Fruit fly (Drosophila melanogaster) whole organism, embryonic: Measurements from ENCODE around the gene dmGlut.

Experiments
- CG10147 ChIP-seq: fragments of 200-800 bp; sonication (Bioruptor generic); optimal IDR thresholded peaks from 2 replicates; lab custom pipeline; 2019; ENCODE audit warnings: missing biosample characterization, mild to moderate bottlenecking, missing genetic modification characterization, moderate library complexity
- CG10274 ChIP-seq: fragments of 200-800 bp; sonication (Bioruptor generic); optimal IDR thresholded peaks from 3 replicates; lab custom pipeline; 2017; ENCODE audit warnings: missing biosample characterization, mild to moderate bottlenecking, missing genetic modification characterization
- CG10543 ChIP-seq: fragments of 200-800 bp; sonication (Bioruptor generic); optimal IDR thresholded peaks from 3 replicates; lab custom pipeline; 2017; ENCODE audit warnings: missing biosample characterization, mild to moderate bottlenecking, missing genetic modification characterization, moderate library complexity
- CG11560 ChIP-seq: fragments of 200-800 bp; sonication (Bioruptor generic); IDR thresholded peaks from 3 replicates; pipeline ENCODE4 v1.3.6; 2022; ENCODE audit warnings: missing biosample characterization, missing genetic modification characterization
- CG12299 ChIP-seq: fragments of 200-800 bp; sonication (Bioruptor generic); optimal IDR thresholded peaks from 2 replicates; lab custom pipeline; 2018; ENCODE audit warnings: missing biosample characterization, mild to moderate bottlenecking, missing genetic modification characterization
- CG14014 ChIP-seq: fragments of 200-800 bp; sonication (Bioruptor generic); IDR thresholded peaks from 2 replicates; pipeline ENCODE4 v1.3.6; 2022; ENCODE audit warnings: missing biosample characterization, missing genetic modification characterization
- CG14667 ChIP-seq: fragments of 200-800 bp; sonication (Bioruptor generic); IDR thresholded peaks from 2 replicates; pipeline ENCODE4 v1.3.6; 2022; ENCODE audit warnings: missing biosample characterization, missing genetic modification characterization
- CG14965 ChIP-seq: fragments of 200-800 bp; sonication (Bioruptor generic); optimal IDR thresholded peaks from 2 replicates; lab custom pipeline; 2016; ENCODE audit warnings: missing biosample characterization, missing genetic modification characterization, borderline replicate concordance
- CG15011 ChIP-seq: fragments of 200-800 bp; sonication (Bioruptor generic); optimal IDR thresholded peaks from 3 replicates; lab custom pipeline; 2018; ENCODE audit warnings: missing biosample characterization, mild to moderate bottlenecking, missing genetic modification characterization
- CG1529 ChIP-seq: fragments of 200-800 bp; sonication (Bioruptor generic); optimal IDR thresholded peaks from 3 replicates; lab custom pipeline; 2018; ENCODE audit warnings: missing biosample characterization, missing genetic modification characterization
- CG1603 ChIP-seq: fragments of 200-800 bp; sonication (Bioruptor generic); optimal IDR thresholded peaks from 2 replicates; lab custom pipeline; 2019; ENCODE audit warnings: missing biosample characterization, mild to moderate bottlenecking, missing genetic modification characterization, moderate library complexity
- CG17186 ChIP-seq: fragments of 200-800 bp; sonication (Bioruptor generic); optimal IDR thresholded peaks from 3 replicates; lab custom pipeline; 2017; ENCODE audit warnings: missing biosample characterization, missing genetic modification reagents, missing genetic modification characterization
- CG2712 ChIP-seq: fragments of 200-800 bp; optimal IDR thresholded peaks from 3 replicates; lab custom pipeline; 2019; ENCODE audit warnings: missing biosample characterization, mild to moderate bottlenecking, missing genetic modification characterization, moderate library complexity
- CG34224 ChIP-seq: fragments of 200-800 bp; sonication (Bioruptor generic); IDR thresholded peaks from 3 replicates; pipeline ENCODE4 v1.3.6; 2022; ENCODE audit warnings: missing biosample characterization, missing genetic modification characterization; ENCODE audit not compliant: partially characterized antibody
- CG3838 ChIP-seq: fragments of 200-800 bp; sonication (Bioruptor generic); optimal IDR thresholded peaks from 3 replicates; lab custom pipeline; 2016; ENCODE audit warnings: missing biosample characterization, missing genetic modification characterization
- CG4282 ChIP-seq: fragments of 200-800 bp; sonication (Bioruptor generic); optimal IDR thresholded peaks from 2 replicates; lab custom pipeline; 2016; ENCODE audit warnings: missing biosample characterization, missing genetic modification characterization
- CG7839 ChIP-seq: fragments of 200-800 bp; sonication (Bioruptor generic); optimal IDR thresholded peaks from 3 replicates; lab custom pipeline; 2018; ENCODE audit warnings: missing biosample characterization, mild to moderate bottlenecking, missing genetic modification characterization, moderate library complexity
- CG8359 ChIP-seq: fragments of 200-800 bp; sonication (Bioruptor generic); optimal IDR thresholded peaks from 2 replicates; lab custom pipeline; 2017; ENCODE audit warnings: missing biosample characterization, mild to moderate bottlenecking, missing genetic modification characterization, borderline replicate concordance
- D ChIP-seq, 2 experiments: fragments of 200-800 bp in 1 of 2; fragments of >200 bp in 1 of 2; sonication (Bioruptor generic) in 1 of 2; optimal IDR thresholded peaks; 2 replicates in 1 of 2; 3 replicates in 1 of 2; lab custom pipeline; 2017; ENCODE audit warnings: mild to moderate bottlenecking in 1 of 2, missing biosample characterization in 1 of 2, missing genetic modification characterization in 1 of 2, missing genetic modification reagents in 1 of 2
- Dad ChIP-seq: fragments of 200-800 bp; sonication (Bioruptor generic); optimal IDR thresholded peaks from 3 replicates; lab custom pipeline; 2016; ENCODE audit warnings: missing biosample characterization, missing genetic modification characterization
- Dip2 ChIP-seq: fragments of 200-800 bp; sonication (Bioruptor generic); IDR thresholded peaks from 2 replicates; pipeline ENCODE4 v1.3.6; 2022; ENCODE audit warnings: missing biosample characterization, missing genetic modification characterization
- Dip3 ChIP-seq: fragments of 200-800 bp; sonication (Bioruptor generic); optimal IDR thresholded peaks from 3 replicates; lab custom pipeline; 2016; ENCODE audit warnings: missing biosample characterization, missing genetic modification characterization
- Dll ChIP-seq: fragments of 200-800 bp; sonication (Bioruptor generic); IDR thresholded peaks from 4 replicates; pipeline ENCODE4 v1.3.6; 2022; ENCODE audit warnings: missing biosample characterization, missing genetic modification characterization; ENCODE audit not compliant: partially characterized antibody
- ERR ChIP-seq: fragments of 200-800 bp; sonication (Bioruptor generic); optimal IDR thresholded peaks from 2 replicates; lab custom pipeline; 2016; ENCODE audit warnings: missing biosample characterization, missing genetic modification characterization
- Ets97D ChIP-seq: fragments of 200-800 bp; sonication (Bioruptor generic); optimal IDR thresholded peaks from 3 replicates; lab custom pipeline; 2016; ENCODE audit warnings: missing biosample characterization, missing genetic modification characterization
- GATAe ChIP-seq: fragments of 200-800 bp; sonication (Bioruptor generic); conservative IDR thresholded peaks from 2 replicates; pipeline ENCODE4 v1.3.6; 2022; ENCODE audit warnings: missing biosample characterization, missing genetic modification characterization
- Hey ChIP-seq: fragments of 200-800 bp; sonication (Bioruptor generic); optimal IDR thresholded peaks from 3 replicates; lab custom pipeline; 2018; ENCODE audit warnings: missing biosample characterization, mild to moderate bottlenecking, missing genetic modification characterization
- Hr3 ChIP-seq: fragments of 200-800 bp; sonication (Bioruptor generic); optimal IDR thresholded peaks from 3 replicates; lab custom pipeline; 2016; ENCODE audit warnings: missing biosample characterization, missing genetic modification characterization
- Lhr ChIP-seq: fragments of 200-800 bp; sonication (Bioruptor generic); optimal IDR thresholded peaks from 3 replicates; lab custom pipeline; 2017; ENCODE audit warnings: mild to moderate bottlenecking, missing biosample characterization, missing genetic modification reagents, missing genetic modification characterization
- Mes4 ChIP-seq: fragments of 200-800 bp; sonication (Bioruptor generic); optimal IDR thresholded peaks from 2 replicates; lab custom pipeline; 2016; ENCODE audit warnings: missing biosample characterization, missing genetic modification characterization
- NK7.1 ChIP-seq: fragments of 200-800 bp; sonication (Bioruptor generic); optimal IDR thresholded peaks from 3 replicates; lab custom pipeline; 2016; ENCODE audit warnings: missing biosample characterization, missing genetic modification characterization
- NfI ChIP-seq: fragments of 200-800 bp; sonication (Bioruptor generic); optimal IDR thresholded peaks from 3 replicates; lab custom pipeline; 2018; ENCODE audit warnings: missing biosample characterization, mild to moderate bottlenecking, missing genetic modification characterization, moderate library complexity
- Rx ChIP-seq: fragments of 200-800 bp; sonication (Bioruptor generic); IDR thresholded peaks from 2 replicates; pipeline ENCODE4 v1.3.6; 2022; ENCODE audit warnings: missing biosample characterization, missing genetic modification characterization
- Six4 ChIP-seq: fragments of 200-800 bp; sonication (Bioruptor generic); optimal IDR thresholded peaks from 2 replicates; lab custom pipeline; 2016; ENCODE audit warnings: missing biosample characterization, missing genetic modification characterization
- ase ChIP-seq: fragments of 200-800 bp; sonication (Bioruptor generic); IDR thresholded peaks from 3 replicates; pipeline ENCODE4 v1.3.6; 2022; ENCODE audit warnings: missing biosample characterization, missing genetic modification characterization
- btn ChIP-seq: fragments of 200-800 bp; sonication (Bioruptor generic); optimal IDR thresholded peaks from 2 replicates; lab custom pipeline; 2016; ENCODE audit warnings: missing biosample characterization, missing genetic modification characterization
- danr ChIP-seq: fragments of 200-800 bp; sonication (Bioruptor generic); IDR thresholded peaks from 2 replicates; pipeline ENCODE4 v1.3.6; 2022; ENCODE audit warnings: missing biosample characterization, missing genetic modification characterization
- dmrt99B ChIP-seq: fragments of 200-800 bp; sonication (Bioruptor generic); optimal IDR thresholded peaks from 2 replicates; lab custom pipeline; 2018; ENCODE audit warnings: missing biosample characterization, mild to moderate bottlenecking, missing genetic modification characterization, moderate library complexity
- ems ChIP-seq: fragments of 200-800 bp; sonication (Bioruptor generic); optimal IDR thresholded peaks from 3 replicates; lab custom pipeline; 2016; ENCODE audit warnings: missing biosample characterization, missing genetic modification characterization
- klu ChIP-seq: fragments of 200-800 bp; sonication (Bioruptor generic); IDR thresholded peaks from 2 replicates; pipeline ENCODE4 v1.3.6; 2022; ENCODE audit warnings: missing biosample characterization, missing genetic modification characterization
- lmd ChIP-seq: fragments of 200-800 bp; sonication (Bioruptor generic); IDR thresholded peaks from 2 replicates; pipeline ENCODE4 v1.3.6; 2022; ENCODE audit warnings: missing biosample characterization, missing genetic modification characterization
- nerfin-2 ChIP-seq: fragments of 200-800 bp; sonication (Bioruptor generic); IDR thresholded peaks from 2 replicates; pipeline ENCODE4 v1.3.6; 2022; ENCODE audit warnings: missing biosample characterization, missing genetic modification characterization; ENCODE audit not compliant: partially characterized antibody
- pho ChIP-seq: fragments of 200-800 bp; sonication (Bioruptor generic); optimal IDR thresholded peaks from 2 replicates; lab custom pipeline; 2016; ENCODE audit warnings: missing biosample characterization, missing genetic modification characterization
- sens ChIP-seq: fragments of 200-800 bp; sonication (Bioruptor generic); peaks from one replicate; lab custom pipeline; 2016; ENCODE audit warnings: missing biosample characterization, missing genetic modification characterization
- shn ChIP-seq: fragments of 200-800 bp; sonication (Bioruptor generic); optimal IDR thresholded peaks from 3 replicates; lab custom pipeline; 2016; ENCODE audit warnings: missing biosample characterization, missing genetic modification characterization
- toy ChIP-seq: fragments of 200-800 bp; sonication (Bioruptor generic); IDR thresholded peaks from 2 replicates; pipeline ENCODE4 v1.3.6; 2022; ENCODE audit warnings: missing biosample characterization, missing genetic modification characterization
- trh ChIP-seq: fragments of 200-800 bp; sonication (Bioruptor generic); optimal IDR thresholded peaks from 2 replicates; lab custom pipeline; 2016; ENCODE audit warnings: missing biosample characterization, missing genetic modification characterization
- ttk ChIP-seq: fragments of 200-800 bp; sonication (Bioruptor generic); IDR thresholded peaks from 2 replicates; pipeline ENCODE4 v2.1.2; 2022; ENCODE audit warnings: missing biosample characterization, missing genetic modification characterization
- zen2 ChIP-seq: fragments of 200-800 bp; sonication (Bioruptor generic); IDR thresholded peaks from 3 replicates; pipeline ENCODE4 v1.3.6; 2022; ENCODE audit warnings: missing biosample characterization, missing genetic modification characterization; ENCODE audit not compliant: partially characterized antibody

Gene dmGlut

dm6 chr2L:12002922-12003791 lies 24.1 kb upstream of the dmGlut start (continued):
- no peak for TF ChIP-seq CG4282
- no peak for TF ChIP-seq shn (GFP tag; lab: Kevin White, UChicago)
- TF ChIP-seq CG10543 (GFP tag; lab: Kevin White, UChicago), result peak; percentile 99
- TF ChIP-seq CG10147 (GFP tag; lab: Kevin White, UChicago), result no peak
- TF ChIP-seq CG17186 (GFP tag; lab: Kevin White, UChicago), result no peak
- TF ChIP-seq Six4 (GFP tag; lab: Kevin White, UChicago), result peak; percentile 24
- no peak for TF ChIP-seq trh
- TF ChIP-seq Dll (GFP tag; lab: Robert Waterston, UW), result no peak
- TF ChIP-seq CG14667 (GFP tag; lab: Robert Waterston, UW), result no peak
- peak; percentile 50 for TF ChIP-seq CG7839 (tag; lab: Kevin White, UChicago)
- no peak for TF ChIP-seq NK7.1
- peak; percentile 99 for TF ChIP-seq Hey (tag; lab: Kevin White, UChicago)
- TF ChIP-seq Ets97D, result no peak
- peak; percentile 44 for TF ChIP-seq dmrt99B (tag; lab: Kevin White, UChicago)
- no peak for TF ChIP-seq Dip2 (GFP tag; lab: Robert Waterston, UW)
- TF ChIP-seq CG10274 (GFP tag; lab: Kevin White, UChicago), result no peak
- peak; percentile 63 for TF ChIP-seq CG2712 (tag; lab: Kevin White, UChicago)
- TF ChIP-seq lmd, result no peak
- no peak for TF ChIP-seq Mes4 (GFP tag; lab: Kevin White, UChicago)
- TF ChIP-seq danr (GFP tag; lab: Robert Waterston, UW), result no peak
- no peak for TF ChIP-seq ase (GFP tag; lab: Robert Waterston, UW)
- no peak for TF ChIP-seq nerfin-2 (GFP tag; lab: Robert Waterston, UW)
- no peak for TF ChIP-seq Rx (GFP tag; lab: Robert Waterston, UW)
- TF ChIP-seq CG1603, result peak; percentile 39
- TF ChIP-seq pho (GFP tag; lab: Kevin White, UChicago), result peak; percentile 41
- TF ChIP-seq klu (GFP tag; lab: Robert Waterston, UW), result no peak
- no peak for TF ChIP-seq CG14965 (GFP tag; lab: Kevin White, UChicago)
- no peak for TF ChIP-seq D (optimal IDR thresholded peaks at IDR 0.05; lab: Kevin White, UChicago)
- TF ChIP-seq D (GFP tag; optimal IDR thresholded peaks at IDR 0.05; lab: Kevin White, UChicago), result no peak
- TF ChIP-seq btn (GFP tag; lab: Kevin White, UChicago), result no peak
- no peak for TF ChIP-seq Dip3
- peak; percentile 23 for TF ChIP-seq Hr3 (GFP tag; lab: Kevin White, UChicago)
- peak; percentile 95 for TF ChIP-seq Lhr (GFP tag; lab: Kevin White, UChicago)
- no peak for TF ChIP-seq CG3838
- TF ChIP-seq Dad (GFP tag; lab: Kevin White, UChicago), result no peak
- no peak for TF ChIP-seq ttk (GFP tag; lab: Robert Waterston, UW)
- no peak for TF ChIP-seq toy
- TF ChIP-seq ERR (GFP tag; lab: Kevin White, UChicago), result peak; percentile 37
- TF ChIP-seq CG14014 (GFP tag; lab: Robert Waterston, UW), result no peak
- TF ChIP-seq NfI (GFP tag; lab: Kevin White, UChicago), result peak; percentile 59
- peak; percentile 1 for TF ChIP-seq ems (GFP tag; lab: Kevin White, UChicago)
- TF ChIP-seq CG34224 (GFP tag; lab: Robert Waterston, UW), result no peak
- TF ChIP-seq zen2 (GFP tag; lab: Robert Waterston, UW), result no peak
- TF ChIP-seq GATAe, result no peak
- no peak for TF ChIP-seq CG1529 (GFP tag; lab: Kevin White, UChicago)
- peak; percentile 27 for TF ChIP-seq CG12299
- TF ChIP-seq sens (GFP tag; lab: Kevin White, UChicago), result peak; percentile 45
- no peak for TF ChIP-seq CG11560
- peak; percentile 35 for TF ChIP-seq CG8359
- no peak for TF ChIP-seq CG15011 (GFP tag; lab: Kevin White, UChicago)
